Fruit fly (Drosophila melanogaster) whole organism, embryonic: ENCODE results near the gene GluProRS.

ENCODE experiments used
- Atf3 ChIP-seq: fragments of 200-800 bp; sonication (Bioruptor generic); optimal IDR thresholded peaks from 3 replicates; lab custom pipeline; 2016; ENCODE audit warnings: missing biosample characterization, missing genetic modification characterization
- CG10267 ChIP-seq: fragments of 200-800 bp; sonication (Bioruptor generic); optimal IDR thresholded peaks from 2 replicates; lab custom pipeline; 2018; ENCODE audit warnings: missing biosample characterization, mild to moderate bottlenecking, missing genetic modification characterization, moderate library complexity
- CG11093 ChIP-seq: fragments of 200-800 bp; sonication (Bioruptor generic); IDR thresholded peaks from 3 replicates; pipeline ENCODE4 v1.3.6; 2022; ENCODE audit warnings: missing biosample characterization, missing genetic modification characterization
- CG11456 ChIP-seq: fragments of 200-800 bp; sonication (Bioruptor generic); IDR thresholded peaks from 3 replicates; pipeline ENCODE4 v1.3.6; 2022; ENCODE audit warnings: missing biosample characterization, missing genetic modification characterization
- CG12391 ChIP-seq: fragments of 200-800 bp; sonication (Bioruptor generic); optimal IDR thresholded peaks from 3 replicates; lab custom pipeline; 2018; ENCODE audit warnings: missing biosample characterization, mild to moderate bottlenecking, missing genetic modification characterization, moderate library complexity
- CG15011 ChIP-seq: fragments of 200-800 bp; sonication (Bioruptor generic); optimal IDR thresholded peaks from 3 replicates; lab custom pipeline; 2018; ENCODE audit warnings: missing biosample characterization, mild to moderate bottlenecking, missing genetic modification characterization
- CG17328 ChIP-seq: fragments of 200-800 bp; sonication (Bioruptor generic); IDR thresholded peaks from 2 replicates; pipeline ENCODE4 v1.3.6; 2022; ENCODE audit warnings: missing biosample characterization, missing genetic modification characterization
- CG1792 ChIP-seq: fragments of 200-800 bp; sonication (Bioruptor generic); optimal IDR thresholded peaks from 2 replicates; lab custom pipeline; 2016; ENCODE audit warnings: missing biosample characterization, missing genetic modification characterization
- CG18011 ChIP-seq: fragments of 200-800 bp; sonication (Bioruptor generic); optimal IDR thresholded peaks from 2 replicates; lab custom pipeline; 2017; ENCODE audit warnings: missing biosample characterization, missing genetic modification characterization, mild to moderate bottlenecking, moderate library complexity, missing genotype
- CG18599 ChIP-seq: fragments of 200-800 bp; sonication (Bioruptor generic); optimal IDR thresholded peaks from 3 replicates; lab custom pipeline; 2017; ENCODE audit warnings: missing biosample characterization, missing genetic modification characterization, mild to moderate bottlenecking, moderate library complexity, missing genetic modification reagents
- CG30020 ChIP-seq: fragments of 200-800 bp; optimal IDR thresholded peaks from 2 replicates; lab custom pipeline; 2019; ENCODE audit warnings: missing biosample characterization, mild to moderate bottlenecking, missing genetic modification characterization, moderate library complexity
- CG31365 ChIP-seq: fragments of 200-800 bp; sonication (Bioruptor generic); optimal IDR thresholded peaks from 2 replicates; lab custom pipeline; 2018; ENCODE audit warnings: missing biosample characterization, mild to moderate bottlenecking, missing genetic modification characterization
- CG34224 ChIP-seq: fragments of 200-800 bp; sonication (Bioruptor generic); IDR thresholded peaks from 3 replicates; pipeline ENCODE4 v1.3.6; 2022; ENCODE audit warnings: missing biosample characterization, missing genetic modification characterization; ENCODE audit not compliant: partially characterized antibody
- CG3726 ChIP-seq: fragments of 200-800 bp; sonication (Bioruptor generic); IDR thresholded peaks from 3 replicates; pipeline ENCODE4, ENCODE4 v1.3.6; 2022; ENCODE audit warnings: missing biosample characterization, missing genetic modification characterization
- CG4617 ChIP-seq: fragments of 200-800 bp; sonication (Bioruptor generic); optimal IDR thresholded peaks from 3 replicates; lab custom pipeline; 2016; ENCODE audit warnings: missing biosample characterization, missing genetic modification characterization, borderline replicate concordance
- CG5180 ChIP-seq: fragments of 200-800 bp; sonication (Bioruptor generic); optimal IDR thresholded peaks from 3 replicates; lab custom pipeline; 2017; ENCODE audit warnings: missing biosample characterization, missing genetic modification characterization, mild to moderate bottlenecking, moderate library complexity, missing genetic modification reagents
- CG6683 ChIP-seq: fragments of 200-800 bp; sonication (Bioruptor generic); optimal IDR thresholded peaks from 2 replicates; lab custom pipeline; 2017; ENCODE audit warnings: missing biosample characterization, mild to moderate bottlenecking, missing genetic modification characterization, missing genetic modification reagents
- CG6854 ChIP-seq: fragments of 200-800 bp; sonication (Bioruptor generic); optimal IDR thresholded peaks from 3 replicates; lab custom pipeline; 2017; ENCODE audit warnings: missing biosample characterization, mild to moderate bottlenecking, missing genetic modification characterization
- CG7786 ChIP-seq: fragments of 200-800 bp; sonication (Bioruptor generic); optimal IDR thresholded peaks from 2 replicates; lab custom pipeline; 2016; ENCODE audit warnings: missing biosample characterization, missing genetic modification characterization
- CG7963 ChIP-seq: fragments of 200-800 bp; sonication (Bioruptor generic); IDR thresholded peaks from 3 replicates; pipeline ENCODE4 v1.3.6; 2022; ENCODE audit warnings: missing biosample characterization, missing genetic modification characterization; ENCODE audit not compliant: partially characterized antibody
- CG8765 ChIP-seq: fragments of 200-800 bp; sonication (Bioruptor generic); IDR thresholded peaks from 2 replicates; pipeline ENCODE4 v1.3.6; 2022; ENCODE audit warnings: missing biosample characterization, missing genetic modification characterization
- CG8944 ChIP-seq: fragments of 200-800 bp; sonication (Bioruptor generic); optimal IDR thresholded peaks from 3 replicates; lab custom pipeline; 2016; ENCODE audit warnings: missing biosample characterization, missing genetic modification characterization
- CG9437 ChIP-seq: fragments of 200-800 bp; sonication (Bioruptor generic); optimal IDR thresholded peaks from 2 replicates; lab custom pipeline; 2018; ENCODE audit warnings: missing biosample characterization, mild to moderate bottlenecking, missing genetic modification characterization
- CG9876 ChIP-seq: fragments of 200-800 bp; sonication (Bioruptor generic); optimal IDR thresholded peaks from 2 replicates; lab custom pipeline; 2016; ENCODE audit warnings: missing biosample characterization, missing genetic modification characterization
- Dip3 ChIP-seq: fragments of 200-800 bp; sonication (Bioruptor generic); optimal IDR thresholded peaks from 3 replicates; lab custom pipeline; 2016; ENCODE audit warnings: missing biosample characterization, missing genetic modification characterization
- Doc3 ChIP-seq: fragments of 200-800 bp; sonication (Bioruptor generic); IDR thresholded peaks from 3 replicates; pipeline ENCODE4 v1.3.6; 2022; ENCODE audit warnings: missing biosample characterization, missing genetic modification characterization; ENCODE audit not compliant: partially characterized antibody
- Hr51 ChIP-seq, 2 experiments: fragments of 200-800 bp; sonication (Bioruptor generic); optimal IDR thresholded peaks; 2 replicates in 1 of 2; 3 replicates in 1 of 2; lab custom pipeline; 2016 to 2018; ENCODE audit warnings: missing biosample characterization in 2 of 2, missing genetic modification characterization in 2 of 2, mild to moderate bottlenecking in 1 of 2, moderate library complexity in 1 of 2
- Rfx ChIP-seq: fragments of 200-800 bp; sonication (Bioruptor generic); IDR thresholded peaks from 2 replicates; pipeline ENCODE4 v1.3.6; 2022; ENCODE audit warnings: missing biosample characterization, missing genetic modification characterization
- Sox102F ChIP-seq: fragments of 200-800 bp; sonication (Bioruptor generic); optimal IDR thresholded peaks from 2 replicates; lab custom pipeline; 2018; ENCODE audit warnings: missing biosample characterization, mild to moderate bottlenecking, missing genetic modification characterization, moderate library complexity
- bab2 ChIP-seq: fragments of 200-800 bp; sonication (Bioruptor generic); optimal IDR thresholded peaks from 2 replicates; lab custom pipeline; 2016; ENCODE audit warnings: missing biosample characterization, missing genetic modification characterization
- br ChIP-seq: fragments of >200 bp; optimal IDR thresholded peaks from 2 replicates; lab custom pipeline; 2017
- caup ChIP-seq: fragments of 200-800 bp; sonication (Bioruptor generic); optimal IDR thresholded peaks from 3 replicates; lab custom pipeline; 2017; ENCODE audit warnings: missing biosample characterization, mild to moderate bottlenecking, missing genetic modification characterization, moderate library complexity; ENCODE audit not compliant: severe bottlenecking
- dmrt99B ChIP-seq: fragments of 200-800 bp; sonication (Bioruptor generic); optimal IDR thresholded peaks from 2 replicates; lab custom pipeline; 2018; ENCODE audit warnings: missing biosample characterization, mild to moderate bottlenecking, missing genetic modification characterization, moderate library complexity
- gfzf ChIP-seq: fragments of 200-800 bp; sonication (Bioruptor generic); optimal IDR thresholded peaks from 2 replicates; lab custom pipeline; 2016; ENCODE audit warnings: missing biosample characterization, mild to moderate bottlenecking, missing genetic modification characterization, moderate library complexity
- h ChIP-seq: fragments of >200 bp; optimal IDR thresholded peaks from 2 replicates; lab custom pipeline; 2017
- kah ChIP-seq: fragments of 200-800 bp; sonication (Bioruptor generic); optimal IDR thresholded peaks from 2 replicates; lab custom pipeline; 2018; ENCODE audit warnings: missing biosample characterization, mild to moderate bottlenecking, missing genetic modification characterization
- knrl ChIP-seq: fragments of 200-800 bp; sonication (Bioruptor generic); IDR thresholded peaks from 3 replicates; pipeline ENCODE4 v1.3.6; 2022; ENCODE audit warnings: missing biosample characterization, missing genetic modification characterization; ENCODE audit not compliant: partially characterized antibody
- lola ChIP-seq, 3 experiments: fragments of >200 bp in 2 of 3; fragments of 200-800 bp in 1 of 3; sonication (Bioruptor generic) in 1 of 3; optimal IDR thresholded peaks; 2 replicates each; lab custom pipeline; 2017 to 2019; ENCODE audit warnings: missing biosample characterization in 3 of 3, missing genetic modification characterization in 3 of 3, mild to moderate bottlenecking in 1 of 3, moderate library complexity in 1 of 3
- lov ChIP-seq, 2 experiments: fragments of 200-800 bp in 1 of 2; fragments of >200 bp in 1 of 2; sonication (Bioruptor generic) in 1 of 2; IDR thresholded peaks in 1 of 2; optimal IDR thresholded peaks in 1 of 2; 2 replicates in 1 of 2; 3 replicates in 1 of 2; pipeline versions ENCODE4 v1.3.6 to Lab custom; 2017 to 2022; ENCODE audit warnings: missing biosample characterization in 1 of 2, missing genetic modification characterization in 1 of 2
- maf-S ChIP-seq: fragments of 200-800 bp; sonication (Bioruptor generic); optimal IDR thresholded peaks from 2 replicates; lab custom pipeline; 2016; ENCODE audit warnings: missing biosample characterization, missing genetic modification characterization
- nerfin-2 ChIP-seq: fragments of 200-800 bp; sonication (Bioruptor generic); IDR thresholded peaks from 2 replicates; pipeline ENCODE4 v1.3.6; 2022; ENCODE audit warnings: missing biosample characterization, missing genetic modification characterization; ENCODE audit not compliant: partially characterized antibody
- org-1 ChIP-seq: fragments of 200-800 bp; sonication (Bioruptor generic); optimal IDR thresholded peaks from 2 replicates; lab custom pipeline; 2017; ENCODE audit warnings: missing biosample characterization, missing genetic modification characterization
- sens-2 ChIP-seq: fragments of 200-800 bp; sonication (Bioruptor generic); IDR thresholded peaks from 2 replicates; pipeline ENCODE4 v1.3.6; 2022; ENCODE audit warnings: missing biosample characterization, missing genetic modification characterization
- slp2 ChIP-seq: fragments of 200-800 bp; sonication (Bioruptor generic); optimal IDR thresholded peaks from 2 replicates; lab custom pipeline; 2016; ENCODE audit warnings: missing biosample characterization, missing genetic modification characterization
- tll ChIP-seq, 2 experiments: fragments of 200-800 bp in 1 of 2; fragments of >200 bp in 1 of 2; sonication (Bioruptor generic) in 1 of 2; optimal IDR thresholded peaks; 2 replicates each; lab custom pipeline; 2017 to 2019; ENCODE audit warnings: missing biosample characterization in 2 of 2, missing genetic modification characterization in 2 of 2, mild to moderate bottlenecking in 1 of 2, moderate library complexity in 1 of 2
- trem ChIP-seq: fragments of 200-800 bp; optimal IDR thresholded peaks from 3 replicates; lab custom pipeline; 2019; ENCODE audit warnings: missing biosample characterization, mild to moderate bottlenecking, missing genetic modification characterization, moderate library complexity
- tx ChIP-seq: fragments of 200-800 bp; sonication (Bioruptor generic); optimal IDR thresholded peaks from 2 replicates; lab custom pipeline; 2016; ENCODE audit warnings: missing biosample characterization, missing genetic modification characterization
- zen ChIP-seq: fragments of 200-800 bp; sonication (Bioruptor generic); optimal IDR thresholded peaks from 3 replicates; lab custom pipeline; 2018; ENCODE audit warnings: missing biosample characterization, mild to moderate bottlenecking, missing genetic modification characterization, moderate library complexity
- zfh2 ChIP-seq: fragments of 200-800 bp; sonication (Bioruptor generic); optimal IDR thresholded peaks from 2 replicates; lab custom pipeline; 2016; ENCODE audit warnings: missing biosample characterization, missing genetic modification characterization

The GluProRS gene

DNA sequence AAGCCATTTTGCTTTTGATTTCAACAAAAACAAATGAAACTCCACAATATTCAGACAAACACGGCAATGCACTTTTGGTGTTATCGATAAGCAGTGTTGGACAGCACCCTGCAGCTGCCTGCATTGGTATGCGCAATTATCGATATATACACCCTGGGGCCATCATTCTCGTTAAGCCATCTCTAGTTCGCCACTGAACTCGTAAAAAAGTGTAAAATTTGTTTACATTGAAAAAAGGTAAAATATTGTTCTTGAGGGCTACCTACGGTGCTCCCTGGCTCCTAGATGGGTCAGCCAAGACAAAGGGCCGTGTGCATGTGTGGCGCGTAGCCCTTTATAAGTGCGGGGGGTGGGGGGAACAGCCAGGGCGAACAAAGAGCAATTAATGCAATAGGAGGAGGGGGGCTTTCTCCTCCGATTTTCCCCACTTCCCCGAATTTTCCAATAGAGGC lies 28.3 kb upstream of the GluProRS start, which contains the start of the genes CG13603 and CG5902 (continued):
- TF ChIP-seq lola (GFP tag; optimal IDR thresholded peaks at IDR 0.05; lab: Kevin White, UChicago) (no peak), CG6854 (GFP tag; lab: Kevin White, UChicago) (no peak), CG8765 (GFP tag; lab: Robert Waterston, UW) (no peak), zfh2 (GFP tag; lab: Kevin White, UChicago) (no peak), knrl (GFP tag; lab: Robert Waterston, UW) (peak; percentile 82), CG3726 (GFP tag; lab: Robert Waterston, UW) (no peak), org-1 (GFP tag; lab: Kevin White, UChicago) (no peak), CG18011 (GFP tag; lab: Kevin White, UChicago) (peak; percentile 45), CG31365 (tag; lab: Kevin White, UChicago) (no peak), Dip3 (GFP tag; lab: Kevin White, UChicago) (peak; percentile 35), Rfx (GFP tag; lab: Robert Waterston, UW) (peak; percentile 81), slp2 (no peak), zen (tag; lab: Kevin White, UChicago) (peak; percentile 44), CG10267 (tag; lab: Kevin White, UChicago) (peak; percentile 96), CG11093 (GFP tag; lab: Robert Waterston, UW) (no peak), CG30020 (tag; lab: Kevin White, UChicago) (peak; percentile 40), CG7786 (GFP tag; lab: Kevin White, UChicago) (peak; percentile 48), tx (GFP tag; lab: Kevin White, UChicago) (peak; percentile 26), dmrt99B (tag; lab: Kevin White, UChicago) (no peak), gfzf (GFP tag; lab: Kevin White, UChicago) (peak; percentile 24), h (no peak), Sox102F (no peak), CG34224 (peak; percentile 71; the same call in 2 of the 3 replicates), CG9876 (GFP tag; lab: Kevin White, UChicago) (peak; percentile 4), Hr51 (GFP tag; optimal IDR thresholded peaks at IDR 0.05; lab: Kevin White, UChicago) (peak in 1 of 2 experiments; percentile 50), caup (GFP tag; lab: Kevin White, UChicago) (no peak), br (lab: Kevin White, UChicago) (no peak), Atf3 (GFP tag; lab: Kevin White, UChicago) (no peak), kah (no peak), Doc3 (GFP tag; lab: Robert Waterston, UW) (peak; percentile 66), CG6683 (GFP tag; lab: Kevin White, UChicago) (peak; percentile 14), bab2 (GFP tag; lab: Kevin White, UChicago) (peak; percentile 26), maf-S (peak; percentile 45), CG7963 (GFP tag; lab: Robert Waterston, UW) (peak; percentile 57; the same call in 1 of the 3 replicates), CG11456 (GFP tag; lab: Robert Waterston, UW) (peak; percentile 70; the same call in 2 of the 3 replicates), CG5180 (no peak), tll (GFP tag; optimal IDR thresholded peaks at IDR 0.05; lab: Kevin White, UChicago) (no peak), CG12391 (tag; lab: Kevin White, UChicago) (peak; percentile 39), trem (tag; lab: Kevin White, UChicago) (peak; percentile 34), nerfin-2 (GFP tag; lab: Robert Waterston, UW) (peak; percentile 63; the same call in 1 of the 2 replicates), CG18599 (GFP tag; lab: Kevin White, UChicago) (peak; percentile 39), lov (optimal IDR thresholded peaks at IDR 0.05; lab: Kevin White, UChicago) (no peak), lov (GFP tag; IDR thresholded peaks at IDR 0.05; lab: Robert Waterston, UW) (no peak), CG4617 (GFP tag; lab: Kevin White, UChicago) (peak; percentile 97), CG17328 (GFP tag; lab: Robert Waterston, UW) (peak; percentile 39; the same call in 1 of the 2 replicates), CG15011 (no peak), sens-2 (GFP tag; lab: Robert Waterston, UW) (no peak), CG9437 (no peak), CG1792 (no peak), CG8944 (GFP tag; lab: Kevin White, UChicago) (peak; percentile 70)
